Fruit fly (Drosophila melanogaster) whole organism, prepupa: ENCODE results near the gene CG43049.

Experiments used
- Blimp-1 ChIP-seq: fragments of 200-800 bp; sonication (Bioruptor generic); optimal IDR thresholded peaks from 3 replicates; lab custom pipeline; 2017; ENCODE audit warnings: missing biosample characterization, missing genetic modification characterization, mild to moderate bottlenecking, moderate library complexity, missing genetic modification reagents
- CG10631 ChIP-seq: fragments of 200-800 bp; sonication (Bioruptor generic); optimal IDR thresholded peaks from 2 replicates; lab custom pipeline; 2016; ENCODE audit warnings: missing biosample characterization, missing genetic modification characterization
- CG11294 ChIP-seq: fragments of 200-800 bp; sonication (Bioruptor generic); IDR thresholded peaks from 2 replicates; pipeline ENCODE4 v1.3.6; 2022; ENCODE audit warnings: missing biosample characterization, missing genetic modification characterization
- CG11902 ChIP-seq: fragments of 200-800 bp; sonication (Bioruptor generic); optimal IDR thresholded peaks from 3 replicates; lab custom pipeline; 2016; ENCODE audit warnings: missing biosample characterization, missing genetic modification characterization
- CG15336 ChIP-seq: fragments of 200-800 bp; sonication (Bioruptor generic); IDR thresholded peaks from 2 replicates; pipeline ENCODE4 v1.3.6; 2022; ENCODE audit warnings: missing biosample characterization, missing genetic modification characterization
- CG3032 ChIP-seq: fragments of 200-800 bp; optimal IDR thresholded peaks from 2 replicates; lab custom pipeline; 2019; ENCODE audit warnings: missing biosample characterization, mild to moderate bottlenecking, missing genetic modification characterization, moderate library complexity
- CG31627 ChIP-seq: fragments of 200-800 bp; sonication (Bioruptor generic); optimal IDR thresholded peaks from 3 replicates; lab custom pipeline; 2016; ENCODE audit warnings: missing biosample characterization, missing genetic modification characterization
- CG34406 ChIP-seq: fragments of 200-800 bp; sonication (Bioruptor generic); optimal IDR thresholded peaks from 3 replicates; lab custom pipeline; 2016; ENCODE audit warnings: missing biosample characterization, missing genetic modification characterization
- CG4318 ChIP-seq: fragments of 200-800 bp; sonication (Bioruptor generic); optimal IDR thresholded peaks from 3 replicates; lab custom pipeline; 2017; ENCODE audit warnings: missing biosample characterization, mild to moderate bottlenecking, missing genetic modification characterization
- CG6163 ChIP-seq: fragments of 200-800 bp; sonication (Bioruptor generic); IDR thresholded peaks from 3 replicates; pipeline ENCODE4 v1.3.6; 2022; ENCODE audit warnings: missing biosample characterization, missing genetic modification characterization
- CG6276 ChIP-seq: fragments of 200-800 bp; sonication (Bioruptor generic); optimal IDR thresholded peaks from 2 replicates; lab custom pipeline; 2017; ENCODE audit warnings: missing biosample characterization, mild to moderate bottlenecking, missing genetic modification characterization
- CG6792 ChIP-seq: fragments of 200-800 bp; sonication (Bioruptor generic); optimal IDR thresholded peaks from 3 replicates; lab custom pipeline; 2016; ENCODE audit warnings: missing biosample characterization, missing genetic modification characterization
- CG6854 ChIP-seq: fragments of 200-800 bp; sonication (Bioruptor generic); optimal IDR thresholded peaks from 2 replicates; lab custom pipeline; 2017; ENCODE audit warnings: missing biosample characterization, mild to moderate bottlenecking, missing genetic modification characterization
- CG8319 ChIP-seq: fragments of 200-800 bp; sonication (Bioruptor generic); optimal IDR thresholded peaks from 3 replicates; lab custom pipeline; 2016; ENCODE audit warnings: missing biosample characterization, missing genetic modification characterization
- CG9139 ChIP-seq: fragments of 200-800 bp; sonication (Bioruptor generic); optimal IDR thresholded peaks from 3 replicates; lab custom pipeline; 2017; ENCODE audit warnings: missing biosample characterization, mild to moderate bottlenecking, missing genetic modification characterization
- Eip78C ChIP-seq: fragments of 200-800 bp; sonication (Bioruptor generic); peaks from one replicate; lab custom pipeline; 2016; ENCODE audit warnings: missing biosample characterization, missing genetic modification characterization
- Eip93F ChIP-seq: fragments of 200-800 bp; sonication (Bioruptor generic); optimal IDR thresholded peaks from 2 replicates; lab custom pipeline; 2016; ENCODE audit warnings: missing biosample characterization, mild to moderate bottlenecking, missing genetic modification characterization
- Ets21C ChIP-seq: fragments of 200-800 bp; sonication (Bioruptor generic); optimal IDR thresholded peaks from 3 replicates; lab custom pipeline; 2016; ENCODE audit warnings: missing biosample characterization, missing genetic modification characterization
- Ets96B ChIP-seq: fragments of 200-800 bp; optimal IDR thresholded peaks from 2 replicates; lab custom pipeline; 2019; ENCODE audit warnings: missing biosample characterization, mild to moderate bottlenecking, missing genetic modification characterization, moderate library complexity
- Gug ChIP-seq: fragments of 200-800 bp; sonication (Bioruptor generic); IDR thresholded peaks from 2 replicates; pipeline ENCODE4 v1.3.6; 2022; ENCODE audit warnings: missing biosample characterization, missing genetic modification characterization
- Hr39 ChIP-seq: fragments of 200-800 bp; sonication (Bioruptor generic); optimal IDR thresholded peaks from 2 replicates; lab custom pipeline; 2016; ENCODE audit warnings: missing biosample characterization, missing genetic modification characterization
- Hr4 ChIP-seq: fragments of 200-800 bp; sonication (Bioruptor generic); optimal IDR thresholded peaks from 3 replicates; lab custom pipeline; 2016; ENCODE audit warnings: missing biosample characterization, missing genetic modification characterization
- Met ChIP-seq: fragments of 200-800 bp; sonication (Bioruptor generic); optimal IDR thresholded peaks from 3 replicates; lab custom pipeline; 2016; ENCODE audit warnings: missing biosample characterization, missing genetic modification characterization
- OdsH ChIP-seq: fragments of 200-800 bp; sonication (Bioruptor generic); optimal IDR thresholded peaks from 3 replicates; lab custom pipeline; 2016; ENCODE audit warnings: missing biosample characterization, missing genetic modification characterization
- Smox ChIP-seq: fragments of 200-800 bp; sonication (Bioruptor generic); optimal IDR thresholded peaks from 3 replicates; lab custom pipeline; 2016; ENCODE audit warnings: missing biosample characterization, missing genetic modification characterization
- Sox102F ChIP-seq: fragments of 200-800 bp; sonication (Bioruptor generic); optimal IDR thresholded peaks from 2 replicates; lab custom pipeline; 2016; ENCODE audit warnings: missing biosample characterization, mild to moderate bottlenecking, missing genetic modification characterization
- Sox14 ChIP-seq: fragments of 200-800 bp; sonication (Bioruptor generic); optimal IDR thresholded peaks from 3 replicates; lab custom pipeline; 2016; ENCODE audit warnings: missing biosample characterization, missing genetic modification characterization
- Sox15 ChIP-seq: fragments of 200-800 bp; sonication (Bioruptor generic); optimal IDR thresholded peaks from 3 replicates; lab custom pipeline; 2016; ENCODE audit warnings: missing biosample characterization, missing genetic modification characterization
- achi ChIP-seq: fragments of 200-800 bp; sonication (Bioruptor generic); optimal IDR thresholded peaks from 3 replicates; lab custom pipeline; 2016; ENCODE audit warnings: missing biosample characterization, missing genetic modification characterization
- acj6 ChIP-seq: fragments of 200-800 bp; sonication (Bioruptor generic); optimal IDR thresholded peaks from 3 replicates; lab custom pipeline; 2016; ENCODE audit warnings: missing biosample characterization, missing genetic modification characterization
- cyc ChIP-seq: fragments of 200-800 bp; sonication (Bioruptor generic); optimal IDR thresholded peaks from 3 replicates; lab custom pipeline; 2016; ENCODE audit warnings: missing biosample characterization, missing genetic modification characterization
- dsx ChIP-seq: fragments of 200-800 bp; optimal IDR thresholded peaks from 3 replicates; lab custom pipeline; 2019; ENCODE audit warnings: missing biosample characterization, mild to moderate bottlenecking, missing genetic modification characterization, moderate library complexity; ENCODE audit not compliant: poor library complexity, severe bottlenecking
- eg ChIP-seq: fragments of 200-800 bp; sonication (Bioruptor generic); IDR thresholded peaks from 3 replicates; pipeline ENCODE4 v1.3.6; 2022; ENCODE audit warnings: missing biosample characterization, missing genetic modification characterization
- esn ChIP-seq: fragments of 200-800 bp; sonication (Bioruptor generic); optimal IDR thresholded peaks from 2 replicates; lab custom pipeline; 2016; ENCODE audit warnings: missing biosample characterization, mild to moderate bottlenecking, missing genetic modification characterization, moderate library complexity
- fd59A ChIP-seq: fragments of 200-800 bp; sonication (Bioruptor generic); optimal IDR thresholded peaks from 2 replicates; lab custom pipeline; 2017; ENCODE audit warnings: missing biosample characterization, mild to moderate bottlenecking, missing genetic modification characterization, missing genetic modification reagents
- fd85E ChIP-seq: fragments of 200-800 bp; sonication (Bioruptor generic); optimal IDR thresholded peaks from 3 replicates; lab custom pipeline; 2016; ENCODE audit warnings: missing biosample characterization, missing genetic modification characterization
- lz ChIP-seq: fragments of 200-800 bp; sonication (Bioruptor generic); optimal IDR thresholded peaks from 3 replicates; lab custom pipeline; 2016; ENCODE audit warnings: missing biosample characterization, missing genetic modification characterization
- pdm3 ChIP-seq: fragments of 200-800 bp; sonication (Bioruptor generic); optimal IDR thresholded peaks from 3 replicates; lab custom pipeline; 2016; ENCODE audit warnings: missing biosample characterization, missing genetic modification characterization
- salr ChIP-seq, 2 experiments: fragments of 200-800 bp; sonication (Bioruptor generic); optimal IDR thresholded peaks; 3 replicates each; lab custom pipeline; 2016 to 2018; ENCODE audit warnings: missing biosample characterization in 2 of 2, missing genetic modification characterization in 2 of 2, mild to moderate bottlenecking in 1 of 2
- topi ChIP-seq: fragments of 200-800 bp; sonication (Bioruptor generic); optimal IDR thresholded peaks from 3 replicates; lab custom pipeline; 2016; ENCODE audit warnings: missing biosample characterization, missing genetic modification characterization

CG43049 gene

DNA sequence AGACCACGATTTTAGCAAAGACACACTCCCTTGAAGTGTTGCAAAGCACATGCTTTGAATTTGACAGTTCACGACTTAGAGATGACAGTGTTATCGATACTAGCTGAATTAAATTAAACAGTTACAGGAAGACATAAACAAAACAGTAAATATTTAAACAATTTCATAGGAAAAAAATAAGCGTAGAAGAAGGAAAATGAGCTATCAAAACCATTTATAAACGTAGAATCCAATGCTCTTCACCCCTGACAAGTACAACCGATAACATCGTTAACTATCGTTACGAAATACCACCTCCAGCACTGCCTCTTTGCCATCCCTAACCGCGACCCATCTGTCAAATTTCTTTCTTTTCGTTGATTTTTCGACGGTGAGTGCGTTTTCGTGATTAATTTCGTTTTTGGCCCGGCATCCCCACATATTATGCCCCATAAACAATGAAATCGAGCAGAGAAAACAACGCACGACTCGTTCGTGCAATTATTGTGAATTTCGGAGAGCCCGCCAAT, 26.1 kb upstream of the CG43049 start, which contains the start of gene RpL26:
Gene RpL26 (plus strand): TSS at position 106 of the 509 bp plus-strand sequence.
- peak; percentile 45 for TF ChIP-seq fd59A (GFP tag; lab: Kevin White, UChicago)
- TF ChIP-seq CG6792 (GFP tag; lab: Kevin White, UChicago), result peak; percentile 50
- peak; percentile 100 for TF ChIP-seq achi (GFP tag; lab: Kevin White, UChicago)
- TF ChIP-seq CG8319 (GFP tag; lab: Kevin White, UChicago), result peak; percentile 45
- TF ChIP-seq CG4318 (GFP tag; lab: Kevin White, UChicago), result no peak
- TF ChIP-seq CG31627 (GFP tag; lab: Kevin White, UChicago), result peak; percentile 86
- TF ChIP-seq topi (GFP tag; lab: Kevin White, UChicago), result peak; percentile 68
- peak; percentile 81 for TF ChIP-seq esn
- peak; percentile 68 for TF ChIP-seq CG10631 (GFP tag; lab: Kevin White, UChicago)
- TF ChIP-seq CG6854 (GFP tag; lab: Kevin White, UChicago), result peak; percentile 80
- TF ChIP-seq Eip78C (GFP tag; lab: Kevin White, UChicago), result peak; percentile 79
- peak; percentile 58; the same call in 2 of the 3 replicates for TF ChIP-seq CG6163 (GFP tag; lab: Robert Waterston, UW)
- TF ChIP-seq Sox15, result peak; percentile 55
- peak; percentile 63 for TF ChIP-seq cyc (GFP tag; lab: Kevin White, UChicago)
- no peak for TF ChIP-seq pdm3 (GFP tag; lab: Kevin White, UChicago)
- peak; percentile 60 for TF ChIP-seq CG3032 (tag; lab: Kevin White, UChicago)
- no peak for TF ChIP-seq Hr4
- TF ChIP-seq CG34406, result peak; percentile 57
- TF ChIP-seq salr (GFP tag; optimal IDR thresholded peaks at IDR 0.05; lab: Kevin White, UChicago), result no peak
- TF ChIP-seq CG11294, result peak; percentile 41; the same call in 1 of the 2 replicates
- TF ChIP-seq Smox (GFP tag; lab: Kevin White, UChicago), result no peak
- TF ChIP-seq eg, result peak; percentile 60; the same call in 1 of the 3 replicates
- peak; percentile 77 for TF ChIP-seq Ets21C (GFP tag; lab: Kevin White, UChicago)
- no peak for TF ChIP-seq CG15336 (GFP tag; lab: Robert Waterston, UW)
- peak; percentile 50 for TF ChIP-seq CG11902
- peak; percentile 70 for TF ChIP-seq Sox14 (GFP tag; lab: Kevin White, UChicago)
- TF ChIP-seq Hr39 (GFP tag; lab: Kevin White, UChicago), result peak; percentile 86
- TF ChIP-seq Gug (GFP tag; lab: Robert Waterston, UW), result 0 out of 2 replicates have a peak, but pooled peaks have one; percentile 14
- TF ChIP-seq acj6 (GFP tag; lab: Kevin White, UChicago), result peak; percentile 52
- no peak for TF ChIP-seq Met
- TF ChIP-seq lz (GFP tag; lab: Kevin White, UChicago), result peak; percentile 83
- no peak for TF ChIP-seq Sox102F (GFP tag; lab: Kevin White, UChicago)
- TF ChIP-seq Ets96B (tag; lab: Kevin White, UChicago), result peak; percentile 25
- TF ChIP-seq dsx, result peak; percentile 14
- TF ChIP-seq OdsH (GFP tag; lab: Kevin White, UChicago), result no peak
- no peak for TF ChIP-seq fd85E
- TF ChIP-seq Blimp-1 (GFP tag; lab: Kevin White, UChicago), result peak; percentile 27

DNA sequence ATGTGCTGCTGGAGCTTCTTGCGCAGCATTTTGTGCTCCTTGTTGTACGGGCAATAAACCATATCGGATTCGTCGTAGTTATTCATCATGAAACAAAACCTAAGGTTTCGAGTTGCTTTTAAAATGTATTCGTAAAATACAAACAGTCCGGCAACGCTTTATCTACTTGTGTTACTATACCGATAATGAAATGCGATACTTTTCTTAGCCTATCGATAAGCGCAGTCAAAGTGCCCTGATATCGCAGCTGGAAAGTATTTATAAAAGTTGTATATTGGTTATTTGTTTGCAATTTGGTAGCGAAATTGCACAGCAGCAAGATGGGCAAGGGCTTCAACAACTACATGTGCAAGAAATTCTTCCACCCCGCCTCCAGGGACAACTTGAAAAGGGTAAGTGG, 23.5 kb upstream of the CG43049 start, which contains the start of the genes arx and CG6843:
Gene arx (minus strand): TSS at position 144 of the 400 bp plus-strand sequence.
Gene CG6843 (plus strand): TSS at position 184 of the 400 bp plus-strand sequence.
- TF ChIP-seq Hr4 (no peak), Smox (GFP tag; lab: Kevin White, UChicago) (no peak), CG9139 (no peak), dsx (peak; percentile 66), CG6276 (GFP tag; lab: Kevin White, UChicago) (no peak), Eip93F (GFP tag; lab: Kevin White, UChicago) (no peak), esn (peak; percentile 15), CG8319 (GFP tag; lab: Kevin White, UChicago) (no peak)
